Worm (Caenorhabditis elegans): ENCODE data around the gene F56D6.22.

F56D6.22 gene

DNA sequence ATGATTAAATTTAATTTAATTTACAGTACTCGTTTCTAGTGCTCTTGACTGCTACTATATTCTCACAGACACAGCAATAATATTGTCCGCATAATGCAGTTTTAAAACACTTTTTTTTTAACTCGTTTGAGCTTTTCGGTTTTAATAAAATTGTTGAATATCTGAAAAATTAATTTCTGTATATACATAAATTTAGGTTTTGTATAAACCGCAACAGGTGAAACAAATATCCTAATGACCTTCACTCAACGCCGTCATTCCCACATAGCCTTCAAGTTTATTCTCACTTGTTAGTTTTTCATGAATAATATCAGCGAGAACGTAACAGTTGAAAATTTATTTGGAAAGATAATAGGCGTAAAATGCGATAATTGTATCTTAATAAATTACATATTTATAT, 12.1 kb upstream of the F56D6.22 start, which contains the start of gene srz-19:
Gene srz-19, plus strand, starts transcription at position 301 of the 400 bp plus-strand sequence.
- TF ChIP-seq unc-39 (tag; optimal IDR thresholded peaks at IDR 0.05) (no peak), ztf-4 (tag; optimal IDR thresholded peaks at IDR 0.05) (no peak)

DNA sequence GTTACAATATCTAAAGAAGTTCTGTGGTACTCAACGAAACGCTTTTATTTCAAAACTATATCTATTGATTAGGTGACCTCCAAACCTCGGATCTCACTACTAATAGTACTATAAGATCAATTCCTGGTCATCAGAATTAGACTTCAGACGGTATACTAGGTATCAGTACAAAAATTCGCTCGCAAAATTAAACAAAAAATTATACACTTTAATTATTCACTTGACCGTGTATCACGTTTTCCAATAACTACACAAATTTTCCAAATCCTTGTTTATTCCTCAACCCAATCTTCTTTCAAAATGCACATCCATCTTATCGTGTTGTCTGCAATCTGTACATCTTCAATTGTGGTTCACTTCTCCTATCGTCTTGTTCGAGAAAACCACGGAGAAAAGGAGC, 10.8 kb upstream of the F56D6.22 start, which contains the start of gene F56D6.23:
Gene F56D6.23, plus strand, starts transcription at position 301 of the 400 bp plus-strand sequence.
- no peak for TF ChIP-seq nhr-43 (tag; optimal IDR thresholded peaks at IDR 0.05; ENCODE audit: poor library complexity, severe bottlenecking)
- TF ChIP-seq ceh-16 (tag; optimal IDR thresholded peaks at IDR 0.05) = no peak
- no peak for TF ChIP-seq nhr-76 (tag; optimal IDR thresholded peaks at IDR 0.05)
- no peak for TF ChIP-seq lsy-12 (tag; optimal IDR thresholded peaks at IDR 0.05)
- no peak for TF ChIP-seq eor-1 (tag; optimal IDR thresholded peaks at IDR 0.05)
- no peak for TF ChIP-seq unc-39 (tag; optimal IDR thresholded peaks at IDR 0.05)
- no peak for TF ChIP-seq nhr-25 (tag; optimal IDR thresholded peaks at IDR 0.05)
- no peak for TF ChIP-seq elt-1 (tag; optimal IDR thresholded peaks at IDR 0.05)
- no peak for TF ChIP-seq mdl-1 (tag; optimal IDR thresholded peaks at IDR 0.05)
- no peak for TF ChIP-seq lin-39 (tag; optimal IDR thresholded peaks at IDR 0.05)
- no peak for TF ChIP-seq egl-5 (tag; optimal IDR thresholded peaks at IDR 0.05)
- TF ChIP-seq ceh-28 (tag; optimal IDR thresholded peaks at IDR 0.05) = no peak
- TF ChIP-seq snpc-4 (tag; optimal IDR thresholded peaks at IDR 0.05) = no peak
- no peak for TF ChIP-seq egl-27 (tag; optimal IDR thresholded peaks at IDR 0.05)
- TF ChIP-seq unc-62 (GFP tag; optimal IDR thresholded peaks at IDR 0.05) = no peak
- TF ChIP-seq nhr-23 (tag; optimal IDR thresholded peaks at IDR 0.05) = no peak
- no peak for TF ChIP-seq nfya-1 (tag; optimal IDR thresholded peaks at IDR 0.05; ENCODE audit: insufficient read depth)
- TF ChIP-seq fkh-10 (GFP tag; optimal IDR thresholded peaks at IDR 0.05) = no peak

DNA sequence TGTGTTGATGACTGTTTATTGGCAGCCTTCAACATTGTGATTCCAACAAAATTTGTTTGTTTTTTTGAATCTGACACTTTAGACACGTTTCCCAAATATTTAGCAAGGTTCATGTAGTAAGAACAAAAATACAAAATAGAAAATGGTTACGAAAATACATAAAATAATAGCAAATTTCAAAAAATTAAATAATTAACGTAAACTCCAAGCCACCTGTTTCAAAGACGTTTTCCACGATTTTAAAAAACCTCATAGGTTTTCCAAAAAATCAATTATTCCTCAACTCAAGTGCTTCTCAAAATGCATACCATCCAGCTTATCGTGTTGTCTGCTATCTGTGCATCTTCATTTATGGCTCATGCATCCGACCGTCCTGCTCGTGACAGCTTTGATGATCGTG, 10.0 kb upstream of the F56D6.22 start, which contains the start of gene F56D6.14:
Gene F56D6.14, plus strand, starts transcription at position 301 of the 400 bp plus-strand sequence.
- no peak for TF ChIP-seq unc-62 (GFP tag; optimal IDR thresholded peaks at IDR 0.05)
- TF ChIP-seq lin-15B (tag; optimal IDR thresholded peaks at IDR 0.05) = no peak
- TF ChIP-seq pha-4 (tag; optimal IDR thresholded peaks at IDR 0.05) = no peak
- no peak for TF ChIP-seq skn-1 (tag; optimal IDR thresholded peaks at IDR 0.05)
- no peak for TF ChIP-seq ceh-9 (tag; optimal IDR thresholded peaks at IDR 0.05)
- TF ChIP-seq egl-5 (tag; optimal IDR thresholded peaks at IDR 0.05) = no peak
- TF ChIP-seq elt-1 (tag; optimal IDR thresholded peaks at IDR 0.05) = no peak
- TF ChIP-seq nhr-76 (tag; optimal IDR thresholded peaks at IDR 0.05) = no peak
- TF ChIP-seq lsy-12 (tag; optimal IDR thresholded peaks at IDR 0.05) = no peak
- TF ChIP-seq eor-1 (tag; optimal IDR thresholded peaks at IDR 0.05) = no peak
- no peak for TF ChIP-seq daf-12 (tag; optimal IDR thresholded peaks at IDR 0.05)
- TF ChIP-seq ztf-4 (tag; optimal IDR thresholded peaks at IDR 0.05) = no peak
- no peak for TF ChIP-seq ztf-11 (tag; optimal IDR thresholded peaks at IDR 0.05)
- no peak for TF ChIP-seq nhr-67 (tag; optimal IDR thresholded peaks at IDR 0.05)

DNA sequence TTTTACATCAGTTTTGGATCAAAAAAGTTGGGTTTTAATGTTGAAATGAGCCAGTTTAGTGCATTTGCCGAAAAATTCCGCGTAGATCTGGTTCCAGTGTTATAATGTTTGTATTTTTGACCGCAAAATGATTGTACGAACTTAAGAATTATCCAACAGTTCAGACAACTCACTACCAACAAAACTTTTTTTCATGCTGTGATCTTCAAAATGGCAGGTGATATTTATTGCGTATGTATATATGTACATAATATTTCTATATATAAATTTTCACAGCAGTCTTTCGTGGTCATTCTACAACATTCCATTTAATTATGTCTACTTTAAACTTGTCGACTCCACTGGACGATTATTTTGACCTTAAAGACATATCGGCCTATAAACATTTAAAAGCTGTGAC, 7.9 kb upstream of the F56D6.22 start, which contains the start of gene srz-20:
Gene srz-20, plus strand, starts transcription at position 301 of the 400 bp plus-strand sequence.
- TF ChIP-seq elt-2 (tag; optimal IDR thresholded peaks at IDR 0.05) (no peak), nhr-43 (tag; optimal IDR thresholded peaks at IDR 0.05; ENCODE audit: poor library complexity, severe bottlenecking) (no peak), daf-12 (tag; optimal IDR thresholded peaks at IDR 0.05) (no peak), ztf-4 (tag; optimal IDR thresholded peaks at IDR 0.05) (no peak), ceh-82 (tag; optimal IDR thresholded peaks at IDR 0.05) (no peak), jun-1 (tag; optimal IDR thresholded peaks at IDR 0.05) (no peak), fos-1 (tag; optimal IDR thresholded peaks at IDR 0.05) (no peak), lin-15B (tag; optimal IDR thresholded peaks at IDR 0.05) (no peak), hmg-11 (tag; optimal IDR thresholded peaks at IDR 0.05) (no peak), ZK546.5 (tag; optimal IDR thresholded peaks at IDR 0.05) (no peak)

DNA sequence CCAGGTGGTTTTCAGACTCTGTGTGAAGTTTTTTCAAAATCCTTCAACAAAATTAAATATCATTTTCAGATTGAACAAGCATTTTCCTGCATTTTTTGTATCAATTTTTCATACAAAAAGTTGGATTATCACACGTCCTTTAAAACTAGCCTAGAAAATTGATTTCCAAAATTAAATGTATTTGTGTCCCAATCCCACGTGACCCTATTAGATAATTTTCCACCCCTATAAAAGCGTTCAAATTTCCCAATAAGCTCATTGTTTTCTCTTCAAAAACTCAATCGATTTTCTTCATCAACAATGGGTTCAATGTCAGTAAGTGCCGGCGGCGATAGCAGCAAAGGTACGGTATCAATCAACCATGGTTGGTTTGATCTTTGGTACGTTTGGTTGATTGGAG, 7.1 kb upstream of the F56D6.22 start, which contains the start of gene F56D6.19:
Gene F56D6.19, plus strand, starts transcription at position 301 of the 400 bp plus-strand sequence.
- TF ChIP-seq nhr-77 (tag; optimal IDR thresholded peaks at IDR 0.05) (no peak), lin-39 (tag; optimal IDR thresholded peaks at IDR 0.05) (no peak), pqm-1 (tag; optimal IDR thresholded peaks at IDR 0.05) (no peak), nhr-25 (tag; optimal IDR thresholded peaks at IDR 0.05) (no peak), skn-1 (tag; optimal IDR thresholded peaks at IDR 0.05) (no peak), jun-1 (tag; optimal IDR thresholded peaks at IDR 0.05) (no peak), nhr-28 (tag; optimal IDR thresholded peaks at IDR 0.05) (no peak), fos-1 (tag; optimal IDR thresholded peaks at IDR 0.05) (no peak), fkh-10 (GFP tag; optimal IDR thresholded peaks at IDR 0.05) (no peak), elt-3 (tag; optimal IDR thresholded peaks at IDR 0.05) (no peak)
